Worm (Caenorhabditis elegans): ENCODE results near the gene tost-1.

The tost-1 gene

ce11 chrIII:4895313-4895712 is 17.2 kb upstream of the tost-1 start:
- TF ChIP-seq syd-9 (tag; optimal IDR thresholded peaks at IDR 0.05) (no peak), rnt-1 (tag; optimal IDR thresholded peaks at IDR 0.05) (no peak), ets-4 (tag; optimal IDR thresholded peaks at IDR 0.05) (no peak), pha-4 (tag; optimal IDR thresholded peaks at IDR 0.05) (no peak), fax-1 (tag; optimal IDR thresholded peaks at IDR 0.05) (no peak), pros-1 (tag; optimal IDR thresholded peaks at IDR 0.05) (no peak), ceh-48 (tag; optimal IDR thresholded peaks at IDR 0.05) (no peak), ceh-19 (GFP tag; optimal IDR thresholded peaks at IDR 0.05) (no peak), unc-55 (GFP tag; optimal IDR thresholded peaks at IDR 0.05) (no peak), ref-2 (tag; optimal IDR thresholded peaks at IDR 0.05) (no peak), hlh-6 (tag; optimal IDR thresholded peaks at IDR 0.05) (no peak), ttx-3 (tag; optimal IDR thresholded peaks at IDR 0.05) (no peak)

ce11 chrIII:4893540-4893939 is 15.4 kb upstream of the tost-1 start, which contains the start of gene F26F4.6:
Gene F26F4.6, minus strand, starts transcription at chrIII:4893640.
- TF ChIP-seq hlh-6 (tag; optimal IDR thresholded peaks at IDR 0.05), result no peak
- no peak for TF ChIP-seq dmd-4 (tag; optimal IDR thresholded peaks at IDR 0.05; ENCODE audit: borderline replicate concordance)
- no peak for TF ChIP-seq K02D7.2 (tag; optimal IDR thresholded peaks at IDR 0.05)
- TF ChIP-seq unc-86 (tag; optimal IDR thresholded peaks at IDR 0.05), result no peak
- TF ChIP-seq hlh-30 (tag; optimal IDR thresholded peaks at IDR 0.05; ENCODE audit: insufficient read depth), result no peak
- no peak for TF ChIP-seq ztf-16 (tag; optimal IDR thresholded peaks at IDR 0.05)
- no peak for TF ChIP-seq npax-4 (tag; optimal IDR thresholded peaks at IDR 0.05)
- TF ChIP-seq pha-4 (tag; optimal IDR thresholded peaks at IDR 0.05), result no peak
- no peak for TF ChIP-seq ahr-1 (tag; optimal IDR thresholded peaks at IDR 0.05)
- no peak for TF ChIP-seq ama-1 (optimal IDR thresholded peaks at IDR 0.05)
- TF ChIP-seq K09A11.1 (tag; optimal IDR thresholded peaks at IDR 0.05; ENCODE audit: insufficient read depth), result no peak

ce11 chrIII:4890997-4891396 is 12.9 kb upstream of the tost-1 start, which contains the start of gene F26F4.5:
Gene F26F4.5, minus strand, starts transcription at chrIII:4891252.
- TF ChIP-seq ceh-48 (tag; optimal IDR thresholded peaks at IDR 0.05), result no peak
- no peak for TF ChIP-seq ztf-16 (tag; optimal IDR thresholded peaks at IDR 0.05)
- TF ChIP-seq K09A11.1 (tag; optimal IDR thresholded peaks at IDR 0.05; ENCODE audit: insufficient read depth), result no peak
- no peak for TF ChIP-seq hlh-15 (tag; optimal IDR thresholded peaks at IDR 0.05)
- no peak for TF ChIP-seq zip-5 (tag; optimal IDR thresholded peaks at IDR 0.05)
- TF ChIP-seq mec-3 (tag; optimal IDR thresholded peaks at IDR 0.05; ENCODE audit: borderline replicate concordance), result no peak
- no peak for TF ChIP-seq fkh-10 (GFP tag; optimal IDR thresholded peaks at IDR 0.05)
- TF ChIP-seq K02D7.2 (tag; optimal IDR thresholded peaks at IDR 0.05), result no peak
- no peak for TF ChIP-seq ceh-31 (tag; optimal IDR thresholded peaks at IDR 0.05)
- TF ChIP-seq nhr-11 (tag; optimal IDR thresholded peaks at IDR 0.05), result no peak
- no peak for TF ChIP-seq sox-2 (GFP tag; IDR thresholded peaks at IDR 0.05)
- TF ChIP-seq ceh-34 (tag; optimal IDR thresholded peaks at IDR 0.05), result no peak
- TF ChIP-seq eyg-1 (tag; optimal IDR thresholded peaks at IDR 0.05), result no peak
- TF ChIP-seq pros-1 (tag; optimal IDR thresholded peaks at IDR 0.05), result no peak
- TF ChIP-seq odd-2 (tag; optimal IDR thresholded peaks at IDR 0.05), result no peak
- TF ChIP-seq unc-3 (GFP tag; conservative IDR thresholded peaks at IDR 0.05), result no peak
- TF ChIP-seq unc-3 (tag; optimal IDR thresholded peaks at IDR 0.05), result no peak
- no peak for TF ChIP-seq gmeb-2 (tag; optimal IDR thresholded peaks at IDR 0.05)
- no peak for TF ChIP-seq tbx-2 (tag; optimal IDR thresholded peaks at IDR 0.05)

ce11 chrIII:4887291-4887690 is 9.2 kb upstream of the tost-1 start, which contains the start of gene clec-6:
Gene clec-6, minus strand, starts transcription at chrIII:4887444.
- TF ChIP-seq ets-4 (tag; optimal IDR thresholded peaks at IDR 0.05) (no peak), sox-4 (tag; optimal IDR thresholded peaks at IDR 0.05) (no peak), ceh-24 (tag; optimal IDR thresholded peaks at IDR 0.05) (no peak), elt-2 (tag; optimal IDR thresholded peaks at IDR 0.05) (no peak), ceh-6 (GFP tag; optimal IDR thresholded peaks at IDR 0.05) (no peak), pax-1 (tag; optimal IDR thresholded peaks at IDR 0.05) (no peak), ttx-3 (tag; optimal IDR thresholded peaks at IDR 0.05) (no peak), T23F11.4 (GFP tag; optimal IDR thresholded peaks at IDR 0.05) (no peak), npax-4 (tag; optimal IDR thresholded peaks at IDR 0.05) (no peak), gmeb-2 (tag; optimal IDR thresholded peaks at IDR 0.05) (no peak), hlh-8 (tag; optimal IDR thresholded peaks at IDR 0.05) (no peak), F13H6.1 (tag; optimal IDR thresholded peaks at IDR 0.05) (no peak), nhr-11 (tag; optimal IDR thresholded peaks at IDR 0.05) (no peak), pha-2 (tag; optimal IDR thresholded peaks at IDR 0.05) (no peak), zip-5 (tag; optimal IDR thresholded peaks at IDR 0.05) (no peak), ceh-30 (tag; optimal IDR thresholded peaks at IDR 0.05) (no peak), unc-55 (GFP tag; optimal IDR thresholded peaks at IDR 0.05) (no peak), ceh-9 (tag; optimal IDR thresholded peaks at IDR 0.05) (no peak), tbx-7 (tag; optimal IDR thresholded peaks at IDR 0.05) (no peak)

Data from whole organism, late embryonic.